Worm (Caenorhabditis elegans): ENCODE results near the gene F58A3.3.

Gene F58A3.3

DNA sequence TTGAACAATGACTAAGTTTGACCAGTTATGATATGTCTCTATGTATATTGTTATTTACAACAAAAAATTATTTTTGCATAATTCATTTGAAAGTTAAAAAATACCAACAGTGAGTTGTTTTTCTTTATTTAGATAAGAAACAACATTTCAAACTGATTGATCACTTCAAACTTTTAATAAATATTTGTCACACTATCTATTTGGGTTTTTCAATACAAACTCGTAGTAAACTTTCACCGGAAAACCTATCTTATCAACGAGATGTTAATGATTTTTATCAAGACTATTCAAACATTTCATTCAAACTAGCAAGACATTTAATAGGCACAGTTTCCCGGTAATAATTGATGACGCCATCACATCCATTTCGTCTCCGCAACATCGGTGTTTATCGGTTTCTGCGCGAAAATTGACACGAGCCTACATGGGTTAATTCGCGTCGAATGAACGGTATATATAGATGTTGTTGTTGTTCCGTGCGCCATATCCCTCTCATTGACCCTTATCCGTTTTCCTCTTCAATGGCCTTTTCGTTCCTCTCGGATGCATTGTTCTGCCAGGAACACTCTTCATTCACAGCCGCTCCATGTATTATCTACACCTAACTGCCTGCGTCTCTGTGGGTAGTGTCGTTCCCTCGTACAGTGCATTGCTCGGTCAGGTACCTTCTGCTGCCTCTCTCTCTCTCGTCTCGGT, 22.1 kb upstream of the F58A3.3 start (continued):
- TF ChIP-seq vab-7 (GFP tag; IDR thresholded peaks at IDR 0.05) (no peak), F26F4.8 (GFP tag; conservative IDR thresholded peaks at IDR 0.05) (no peak), ceh-82 (tag; optimal IDR thresholded peaks at IDR 0.05) (no peak), nhr-10 (tag; optimal IDR thresholded peaks at IDR 0.05) (no peak), nhr-42 (GFP tag; IDR thresholded peaks at IDR 0.05) (no peak), cey-2 (tag; optimal IDR thresholded peaks at IDR 0.05; ENCODE audit: borderline replicate concordance, insufficient read depth) (no peak), zip-11 (GFP tag; IDR thresholded peaks at IDR 0.05) (no peak), unc-62 (GFP tag; optimal IDR thresholded peaks at IDR 0.05 in 1 of 2) (no peak), unc-62 (tag; optimal IDR thresholded peaks at IDR 0.05) (no peak), zip-2 (tag; optimal IDR thresholded peaks at IDR 0.05) (no peak), daf-12 (tag; optimal IDR thresholded peaks at IDR 0.05) (no peak), daf-16 (GFP tag; optimal IDR thresholded peaks at IDR 0.05) (no peak), daf-16 (tag; optimal IDR thresholded peaks at IDR 0.05) (peak; percentile 88), lin-1 (GFP tag; IDR thresholded peaks at IDR 0.05) (no peak), nhr-76 (tag; optimal IDR thresholded peaks at IDR 0.05) (no peak), ceh-28 (tag; optimal IDR thresholded peaks at IDR 0.05) (no peak), fkh-10 (GFP tag; optimal IDR thresholded peaks at IDR 0.05) (no peak), R02D3.7 (tag; optimal IDR thresholded peaks at IDR 0.05) (no peak), nhr-237 (tag; optimal IDR thresholded peaks at IDR 0.05) (no peak), tag-97 (GFP tag; IDR thresholded peaks at IDR 0.05) (0 out of 2 replicates have a peak, but pooled peaks have one; percentile 29), gei-8 (GFP tag; optimal IDR thresholded peaks at IDR 0.05) (no peak), T20F7.1 (GFP tag; optimal IDR thresholded peaks at IDR 0.05) (no peak), Y5F2A.4 (GFP tag; optimal IDR thresholded peaks at IDR 0.05) (no peak), php-3 (GFP tag; IDR thresholded peaks at IDR 0.05) (peak; percentile 68), pha-4 (GFP tag; IDR thresholded peaks at IDR 0.05) (no peak), pha-4 (tag; optimal IDR thresholded peaks at IDR 0.05) (no peak), ctbp-1 (GFP tag; IDR thresholded peaks at IDR 0.05) (no peak), F44E2.7 (GFP tag; IDR thresholded peaks at IDR 0.05) (no peak), nhr-28 (tag; optimal IDR thresholded peaks at IDR 0.05) (peak; percentile 7)

DNA sequence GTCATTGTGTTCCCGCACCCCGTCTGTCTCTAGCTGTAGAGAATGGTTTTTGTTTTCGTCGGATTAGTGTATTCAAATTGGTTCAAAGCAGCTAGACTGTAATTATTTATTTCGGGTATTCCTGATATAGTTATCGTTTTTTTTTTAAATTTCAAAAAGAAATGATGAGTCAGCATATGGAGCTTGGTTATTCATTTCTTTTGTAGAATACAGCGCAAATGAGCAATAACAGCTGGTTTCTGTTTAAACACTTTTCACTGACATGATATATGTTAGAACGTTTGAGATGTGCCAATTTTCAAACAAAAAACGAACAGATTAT, 21.6 kb upstream of the F58A3.3 start:
- TF ChIP-seq lsy-2 (tag; optimal IDR thresholded peaks at IDR 0.05): no peak
- TF ChIP-seq unc-62 (GFP tag; optimal IDR thresholded peaks at IDR 0.05 in 1 of 2): peak in 1 of 2 experiments; percentile 94
- TF ChIP-seq unc-62 (tag; optimal IDR thresholded peaks at IDR 0.05): no peak
- TF ChIP-seq skn-1 (tag; optimal IDR thresholded peaks at IDR 0.05): no peak

DNA sequence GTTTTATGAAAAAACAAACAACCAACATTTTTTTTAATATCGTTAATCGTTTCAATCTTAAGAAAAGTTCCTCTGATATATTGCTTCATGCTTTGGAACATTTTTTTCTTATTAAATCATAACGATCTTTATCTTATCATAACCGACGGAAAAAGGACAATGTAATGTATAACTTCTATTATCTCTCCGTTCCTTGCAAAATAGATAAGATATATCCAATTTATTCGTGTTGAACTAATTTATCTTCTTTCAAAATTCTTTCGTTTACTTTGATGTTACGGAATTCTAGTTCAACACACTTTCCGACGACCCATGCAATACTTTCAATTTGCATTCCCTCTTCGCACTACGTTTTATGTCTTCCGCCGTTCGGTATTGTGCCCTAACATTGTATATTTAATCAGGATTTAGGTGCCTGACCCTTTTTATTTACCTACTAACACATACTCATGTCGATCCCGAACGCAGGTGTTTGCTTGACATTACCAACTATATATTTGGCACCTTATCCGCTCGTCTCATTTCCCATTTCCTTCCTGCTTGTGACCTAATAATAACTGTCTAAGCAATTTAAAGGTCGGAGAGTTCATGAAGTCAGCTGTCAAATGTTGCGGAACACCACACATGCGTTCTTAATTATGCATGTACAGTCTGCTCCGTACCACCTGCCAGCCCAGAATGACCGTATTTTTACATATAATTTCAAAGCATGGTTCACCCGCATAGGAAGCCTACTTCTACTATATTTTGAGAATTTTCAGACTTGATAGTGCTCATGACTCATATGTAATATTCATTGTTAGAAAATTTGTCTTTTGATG, 20.9 kb upstream of the F58A3.3 start:
- no peak for TF ChIP-seq fos-1 (tag; optimal IDR thresholded peaks at IDR 0.05)
- TF ChIP-seq madf-5 (GFP tag; IDR thresholded peaks at IDR 0.05): no peak
- no peak for TF ChIP-seq nhr-77 (tag; optimal IDR thresholded peaks at IDR 0.05)
- peak in 1 of 2 experiments; percentile 94 for TF ChIP-seq unc-62 (GFP tag; optimal IDR thresholded peaks at IDR 0.05 in 1 of 2)
- TF ChIP-seq unc-62 (tag; optimal IDR thresholded peaks at IDR 0.05): no peak
- TF ChIP-seq egl-27 (tag; optimal IDR thresholded peaks at IDR 0.05): no peak

DNA sequence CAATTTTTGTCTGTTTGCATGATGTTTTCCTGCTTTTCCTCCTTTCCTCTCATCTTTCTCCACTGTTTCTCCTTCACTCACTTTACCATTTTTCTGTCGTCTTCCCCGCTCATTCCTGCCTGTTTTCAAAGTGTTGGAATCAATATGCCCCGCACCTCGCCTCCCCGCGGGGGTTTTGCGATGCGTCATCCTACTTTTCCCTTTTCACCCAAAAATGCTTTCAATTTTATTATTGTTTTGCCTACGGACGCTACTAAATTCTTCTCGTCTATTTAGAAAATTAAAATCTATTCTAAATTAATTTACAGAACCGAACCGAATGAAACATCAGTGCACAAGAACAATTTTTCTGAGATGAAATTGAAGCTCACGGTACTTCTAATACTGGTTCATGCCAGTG, 20.3 kb upstream of the F58A3.3 start, which contains the start of gene ver-3:
ver-3 (plus strand) TSS at position 301 of the 400 bp plus-strand sequence.
- TF ChIP-seq lir-3 (tag; optimal IDR thresholded peaks at IDR 0.05): no peak
- TF ChIP-seq aha-1 (tag): peak; percentile 64
- TF ChIP-seq unc-62 (GFP tag; optimal IDR thresholded peaks at IDR 0.05 in 1 of 2): no peak
- TF ChIP-seq unc-62 (tag; optimal IDR thresholded peaks at IDR 0.05): no peak
- no peak for TF ChIP-seq F26F4.8 (GFP tag; conservative IDR thresholded peaks at IDR 0.05)
- peak; percentile 23 for TF ChIP-seq pqm-1 (tag; optimal IDR thresholded peaks at IDR 0.05)
- no peak for TF ChIP-seq Y48G9A.11 (GFP tag; IDR thresholded peaks at IDR 0.05)
- no peak for TF ChIP-seq aly-2 (tag; optimal IDR thresholded peaks at IDR 0.05)
- no peak for TF ChIP-seq madf-9 (GFP tag; conservative IDR thresholded peaks at IDR 0.05)
- no peak for TF ChIP-seq sdz-12 (GFP tag; optimal IDR thresholded peaks at IDR 0.05)
- no peak for TF ChIP-seq zip-2 (tag; optimal IDR thresholded peaks at IDR 0.05)
- no peak for TF ChIP-seq ceh-20 (GFP tag; IDR thresholded peaks at IDR 0.05)
- no peak for TF ChIP-seq daf-8 (GFP tag; IDR thresholded peaks at IDR 0.05)
- peak; percentile 38 for TF ChIP-seq dve-1 (tag; optimal IDR thresholded peaks at IDR 0.05; ENCODE audit: insufficient read depth)
- no peak for TF ChIP-seq R02D3.7 (tag; optimal IDR thresholded peaks at IDR 0.05)
